Fruit fly (Drosophila melanogaster): ENCODE measurements around the gene fbl.

Gene fbl

dm6 chr3L:20370013-20370412, 14.2 kb upstream of the fbl start, which contains the start of gene CG13247:
Gene CG13247 (plus strand): TSS chr3L:20370313.
- TF ChIP-seq CTCF (optimal IDR thresholded peaks at IDR 0.05), result no peak
- TF ChIP-seq CG8478 (optimal IDR thresholded peaks at IDR 0.05), result no peak

- no peak for TF ChIP-seq CG8478 (optimal IDR thresholded peaks at IDR 0.05)
- no peak for TF ChIP-seq CTCF (optimal IDR thresholded peaks at IDR 0.05)
These were observed 8.8 kb upstream of the fbl start for dm6 chr3L:20375467-20375866.

dm6 chr3L:20375878-20376563, 8.2 kb upstream of the fbl start, which contains the start of the genes Ide and RhoBTB:
Gene Ide (minus strand): TSS chr3L:20375896.
Gene RhoBTB (plus strand): TSS chr3L:20376242.
- TF ChIP-seq CG8478 (optimal IDR thresholded peaks at IDR 0.05), result no peak
- no peak for TF ChIP-seq CTCF (optimal IDR thresholded peaks at IDR 0.05)

- TF ChIP-seq CTCF (optimal IDR thresholded peaks at IDR 0.05), result no peak
These were observed 7.7 kb upstream of the fbl start for dm6 chr3L:20376564-20376920.

dm6 chr3L:20379496-20379895, 4.7 kb upstream of the fbl start:
- TF ChIP-seq CG8478 (optimal IDR thresholded peaks at IDR 0.05) (no peak), CTCF (optimal IDR thresholded peaks at IDR 0.05) (no peak)

dm6 chr3L:20385006-20385405, 777 bp downstream of the fbl start:
- TF ChIP-seq CG8478 (optimal IDR thresholded peaks at IDR 0.05) (no peak), CTCF (optimal IDR thresholded peaks at IDR 0.05) (no peak)

dm6 chr3L:20385408-20385807, 1.2 kb downstream of the fbl start:
- TF ChIP-seq CTCF (optimal IDR thresholded peaks at IDR 0.05) (no peak), CG8478 (optimal IDR thresholded peaks at IDR 0.05) (no peak)

- TF ChIP-seq CG8478 (optimal IDR thresholded peaks at IDR 0.05) (no peak), CTCF (optimal IDR thresholded peaks at IDR 0.05) (no peak)
These were observed 1.7 kb downstream of the fbl start for dm6 chr3L:20385969-20386370.

- TF ChIP-seq CTCF (optimal IDR thresholded peaks at IDR 0.05) (no peak), CG8478 (optimal IDR thresholded peaks at IDR 0.05) (no peak)
These were observed 3.0 kb downstream of the fbl start for dm6 chr3L:20387038-20387842.

- TF ChIP-seq CTCF (optimal IDR thresholded peaks at IDR 0.05), result no peak
- no peak for TF ChIP-seq CG8478 (optimal IDR thresholded peaks at IDR 0.05)
These were observed 3.6 kb downstream of the fbl start for dm6 chr3L:20387843-20388163.

- TF ChIP-seq CTCF (optimal IDR thresholded peaks at IDR 0.05), result no peak
- TF ChIP-seq CG8478 (optimal IDR thresholded peaks at IDR 0.05), result no peak
These were observed 4.8 kb downstream of the fbl start for dm6 chr3L:20388983-20389382.

- no peak for TF ChIP-seq CTCF (optimal IDR thresholded peaks at IDR 0.05)
- no peak for TF ChIP-seq CG8478 (optimal IDR thresholded peaks at IDR 0.05)
These were observed 9.1 kb downstream of the fbl start, which contains the start of gene CG33969 for dm6 chr3L:20393357-20393756. Gene CG33969 (minus strand): TSS chr3L:20393553.

dm6 chr3L:20395257-20395909, 11.2 kb downstream of the fbl start:
- TF ChIP-seq CTCF (optimal IDR thresholded peaks at IDR 0.05), result no peak
- no peak for TF ChIP-seq CG8478 (optimal IDR thresholded peaks at IDR 0.05)

dm6 chr3L:20396047-20396446, 11.8 kb downstream of the fbl start:
- no peak for TF ChIP-seq CTCF (optimal IDR thresholded peaks at IDR 0.05)
- TF ChIP-seq CG8478 (optimal IDR thresholded peaks at IDR 0.05), result no peak

- TF ChIP-seq CG8478 (optimal IDR thresholded peaks at IDR 0.05) (no peak), CTCF (optimal IDR thresholded peaks at IDR 0.05) (no peak)
These were observed 13.5 kb downstream of the fbl start for dm6 chr3L:20397770-20398169.

All from S2 (cell line).